Fruit fly (Drosophila melanogaster): ENCODE results near the gene pHCl-2.

Gene pHCl-2

dm6 chr3R:31319426-31320221 is 14.4 kb upstream of the pHCl-2 start:
- TF ChIP-seq salr (GFP tag; optimal IDR thresholded peaks at IDR 0.05): peak in 1 of 2 experiments; percentile 74
- no peak for TF ChIP-seq CG8319 (GFP tag; optimal IDR thresholded peaks at IDR 0.05)
- TF ChIP-seq CG1621 (tag; optimal IDR thresholded peaks at IDR 0.05): no peak
- no peak for TF ChIP-seq achi (GFP tag; optimal IDR thresholded peaks at IDR 0.05)
- TF ChIP-seq CG31627 (GFP tag; optimal IDR thresholded peaks at IDR 0.05): no peak
- no peak for TF ChIP-seq CG6854 (GFP tag; optimal IDR thresholded peaks at IDR 0.05)
- no peak for TF ChIP-seq CG16779 (tag; optimal IDR thresholded peaks at IDR 0.05)
- TF ChIP-seq CG3919 (GFP tag; optimal IDR thresholded peaks at IDR 0.05): peak; percentile 6
- no peak for TF ChIP-seq lz (GFP tag; optimal IDR thresholded peaks at IDR 0.05)
- peak; percentile 58 for TF ChIP-seq dac (GFP tag; optimal IDR thresholded peaks at IDR 0.05)
- peak; percentile 84 for TF ChIP-seq Hr4 (GFP tag; optimal IDR thresholded peaks at IDR 0.05)
- peak; percentile 45 for TF ChIP-seq pdm3 (GFP tag; optimal IDR thresholded peaks at IDR 0.05)
- TF ChIP-seq fd85E (GFP tag; optimal IDR thresholded peaks at IDR 0.05): no peak
- no peak for TF ChIP-seq CG6808 (GFP tag; optimal IDR thresholded peaks at IDR 0.05)
- no peak for TF ChIP-seq Smox (GFP tag; optimal IDR thresholded peaks at IDR 0.05)
- TF ChIP-seq CG6163 (GFP tag; IDR thresholded peaks at IDR 0.05): no peak
- TF ChIP-seq CG15336 (GFP tag; IDR thresholded peaks at IDR 0.05): peak; percentile 70
- TF ChIP-seq dsx (GFP tag; optimal IDR thresholded peaks at IDR 0.05; ENCODE audit: poor library complexity, severe bottlenecking): no peak
- TF ChIP-seq vri (GFP tag; optimal IDR thresholded peaks at IDR 0.05): no peak
- peak; percentile 64 for TF ChIP-seq CG4318 (GFP tag; optimal IDR thresholded peaks at IDR 0.05)
- TF ChIP-seq fkh (GFP tag; optimal IDR thresholded peaks at IDR 0.05): no peak
- peak; percentile 39 for TF ChIP-seq Ets96B (tag; optimal IDR thresholded peaks at IDR 0.05)
- no peak for TF ChIP-seq Sox15 (GFP tag; optimal IDR thresholded peaks at IDR 0.05)
- no peak for TF ChIP-seq svp (GFP tag)
- TF ChIP-seq esn (GFP tag; optimal IDR thresholded peaks at IDR 0.05): no peak
- peak; percentile 23 for TF ChIP-seq Lpt (GFP tag; optimal IDR thresholded peaks at IDR 0.05)
- TF ChIP-seq Sox14 (GFP tag; optimal IDR thresholded peaks at IDR 0.05): peak; percentile 32
- peak; percentile 69 for TF ChIP-seq Eip78C (GFP tag)
- no peak for TF ChIP-seq CG11902 (GFP tag; optimal IDR thresholded peaks at IDR 0.05)
- TF ChIP-seq Sox102F (GFP tag; optimal IDR thresholded peaks at IDR 0.05): no peak
- TF ChIP-seq fd59A (GFP tag; optimal IDR thresholded peaks at IDR 0.05): peak; percentile 53
- TF ChIP-seq Met (GFP tag; optimal IDR thresholded peaks at IDR 0.05): no peak
- TF ChIP-seq CG11294 (GFP tag; IDR thresholded peaks at IDR 0.05): no peak
- peak; percentile 90 for TF ChIP-seq CG32006 (GFP tag; optimal IDR thresholded peaks at IDR 0.05)
- no peak for TF ChIP-seq CG9139 (GFP tag; optimal IDR thresholded peaks at IDR 0.05)
- TF ChIP-seq CG10669 (GFP tag; optimal IDR thresholded peaks at IDR 0.05): peak; percentile 9
- no peak for TF ChIP-seq CG6792 (GFP tag; optimal IDR thresholded peaks at IDR 0.05)
- no peak for TF ChIP-seq Hr38 (GFP tag; optimal IDR thresholded peaks at IDR 0.05)
- TF ChIP-seq Ets21C (GFP tag; optimal IDR thresholded peaks at IDR 0.05): no peak
- no peak for TF ChIP-seq Hr39 (GFP tag; optimal IDR thresholded peaks at IDR 0.05)
- peak; percentile 36 for TF ChIP-seq OdsH (GFP tag; optimal IDR thresholded peaks at IDR 0.05)
- peak in 1 of 2 experiments; percentile 39 for TF ChIP-seq ss (GFP tag; optimal IDR thresholded peaks at IDR 0.05)
- peak; percentile 24 for TF ChIP-seq CG3032 (tag; optimal IDR thresholded peaks at IDR 0.05)
- TF ChIP-seq CG11762 (GFP tag; optimal IDR thresholded peaks at IDR 0.05; ENCODE audit: insufficient read depth): no peak
- TF ChIP-seq spab (GFP tag; optimal IDR thresholded peaks at IDR 0.05): peak; percentile 6
- peak; percentile 56 for TF ChIP-seq CG10631 (GFP tag; optimal IDR thresholded peaks at IDR 0.05)
- TF ChIP-seq cyc (GFP tag; optimal IDR thresholded peaks at IDR 0.05): no peak
- peak; percentile 8 for TF ChIP-seq acj6 (GFP tag; optimal IDR thresholded peaks at IDR 0.05)
- no peak for TF ChIP-seq topi (GFP tag; optimal IDR thresholded peaks at IDR 0.05)
- no peak for TF ChIP-seq CG8632 (GFP tag; optimal IDR thresholded peaks at IDR 0.05)
- TF ChIP-seq Eip75B (GFP tag; optimal IDR thresholded peaks at IDR 0.05): peak; percentile 18
